Worm (Caenorhabditis elegans): Measurements from ENCODE around the gene F59D12.3.

ce11 chrX:15681393-15681792, 30.6 kb upstream of the F59D12.3 start, which contains the start of gene gpn-1:
- TF ChIP-seq zag-1 (tag; optimal IDR thresholded peaks at IDR 0.05) (no peak), ztf-7 (tag; optimal IDR thresholded peaks at IDR 0.05) (no peak), skn-1 (tag; optimal IDR thresholded peaks at IDR 0.05) (no peak), aly-2 (tag; optimal IDR thresholded peaks at IDR 0.05) (no peak), T20F7.1 (GFP tag; optimal IDR thresholded peaks at IDR 0.05) (no peak), lin-13 (GFP tag; optimal IDR thresholded peaks at IDR 0.05) (no peak), T26A8.4 (GFP tag; IDR thresholded peaks at IDR 0.05) (no peak)
